Worm (Caenorhabditis elegans): ENCODE results near the gene ech-8.

DNA sequence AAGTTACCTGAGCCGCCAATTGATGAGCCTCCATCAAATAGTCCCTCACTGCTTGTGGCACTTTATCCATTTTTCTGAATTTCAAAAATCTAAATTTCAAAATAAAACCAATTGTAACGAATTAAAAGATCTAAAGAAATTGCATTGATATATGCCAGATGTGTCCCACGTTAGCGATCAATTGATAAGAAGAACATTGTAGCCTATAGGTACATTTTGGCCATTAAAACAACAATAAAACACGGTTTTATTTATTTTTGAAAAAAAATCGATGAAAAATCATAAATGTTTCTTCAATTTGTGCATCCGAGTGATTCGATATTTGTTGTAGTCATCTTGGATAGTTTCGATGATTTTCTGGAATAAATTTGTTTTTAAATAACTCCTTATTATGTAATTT is at the start of gene ech-8:
- TF ChIP-seq aha-1 (tag; optimal IDR thresholded peaks at IDR 0.05) (no peak), fos-1 (tag; optimal IDR thresholded peaks at IDR 0.05) (no peak), ama-1 (optimal IDR thresholded peaks at IDR 0.05) (no peak), efl-1 (optimal IDR thresholded peaks at IDR 0.05) (no peak), efl-1 (GFP tag; optimal IDR thresholded peaks at IDR 0.05 in 1 of 2) (no peak), unc-30 (tag; optimal IDR thresholded peaks at IDR 0.05) (no peak), unc-62 (GFP tag; optimal IDR thresholded peaks at IDR 0.05) (no peak), elt-3 (tag; optimal IDR thresholded peaks at IDR 0.05) (peak in 1 of 6 experiments; percentile 5), nhr-90 (tag; optimal IDR thresholded peaks at IDR 0.05; ENCODE audit: poor library complexity) (no peak), nhr-28 (tag; optimal IDR thresholded peaks at IDR 0.05) (no peak)

Data from whole organism, L1 larva.